Worm (Caenorhabditis elegans) whole organism, L3 larva: Measurements from ENCODE around the gene nlp-48.

Experiments
- R02D3.7 ChIP-seq: fragments of 150-350 bp; optimal IDR thresholded peaks from 2 replicates; lab custom pipeline; 2014; ENCODE audit warnings: missing biosample characterization, missing genetic modification characterization
- ZK546.5 ChIP-seq: sonication (generic microtip); optimal IDR thresholded peaks from 2 replicates; lab custom pipeline; 2017; ENCODE audit warnings: missing biosample characterization, missing genetic modification characterization
- aly-2 ChIP-seq: fragments of 150-350 bp; optimal IDR thresholded peaks from 2 replicates; lab custom pipeline; 2014; ENCODE audit warnings: missing biosample characterization, missing genetic modification characterization
- ama-1 ChIP-seq: fragments of 150-350 bp; optimal IDR thresholded peaks from 2 replicates; lab custom pipeline; 2018
- ceh-16 ChIP-seq: sonication (generic microtip); optimal IDR thresholded peaks from 2 replicates; lab custom pipeline; 2017; ENCODE audit warnings: missing biosample characterization, missing genetic modification characterization
- ceh-28 ChIP-seq: fragments of 150-350 bp; optimal IDR thresholded peaks from 2 replicates; lab custom pipeline; 2014; ENCODE audit warnings: missing biosample characterization, missing genetic modification reagents, missing genetic modification characterization
- ceh-82 ChIP-seq: fragments of 150-350 bp; optimal IDR thresholded peaks from 2 replicates; lab custom pipeline; 2014; ENCODE audit warnings: missing biosample characterization, missing genetic modification characterization
- daf-12 ChIP-seq: fragments of 150-350 bp; optimal IDR thresholded peaks from 2 replicates; lab custom pipeline; 2014; ENCODE audit warnings: missing biosample characterization, missing genetic modification reagents, missing genetic modification characterization
- egl-27 ChIP-seq: sonication (generic microtip); optimal IDR thresholded peaks from 4 replicates; lab custom pipeline; 2017; ENCODE audit warnings: missing biosample characterization, missing genetic modification reagents, missing genetic modification characterization
- egl-5 ChIP-seq: fragments of 150-350 bp; optimal IDR thresholded peaks from 2 replicates; lab custom pipeline; 2017; ENCODE audit warnings: missing biosample characterization, missing genetic modification reagents, missing genetic modification characterization, inconsistent platforms
- elt-1 ChIP-seq: fragments of 150-350 bp; optimal IDR thresholded peaks from 2 replicates; lab custom pipeline; 2014; ENCODE audit warnings: missing biosample characterization, missing genetic modification characterization
- elt-2 ChIP-seq: sonication (generic microtip); optimal IDR thresholded peaks from 2 replicates; lab custom pipeline; 2016; ENCODE audit warnings: missing genetic modification reagents, mild to moderate bottlenecking, missing genetic modification characterization, missing compliant biosample characterization
- elt-3 ChIP-seq, 3 experiments: fragments of 150-350 bp in 1 of 3; sonication (generic microtip) in 2 of 3; optimal IDR thresholded peaks; 2 replicates in 2 of 3; 4 replicates in 1 of 3; lab custom pipeline; 2014 to 2017; ENCODE audit warnings: missing biosample characterization in 3 of 3, missing genetic modification characterization in 3 of 3
- eor-1 ChIP-seq, 2 experiments: fragments of 150-350 bp; optimal IDR thresholded peaks; 2 replicates each; lab custom pipeline; 2014 to 2018; ENCODE audit warnings: missing biosample characterization in 2 of 2, missing genetic modification characterization in 2 of 2
- fkh-10 ChIP-seq: sonication (generic microtip); optimal IDR thresholded peaks from 2 replicates; lab custom pipeline; 2017; ENCODE audit warnings: missing biosample characterization, missing genetic modification reagents, missing genetic modification characterization
- fkh-2 ChIP-seq: fragments of 150-350 bp; optimal IDR thresholded peaks from 2 replicates; lab custom pipeline; 2014; ENCODE audit warnings: missing biosample characterization, missing genetic modification reagents, missing genetic modification characterization
- hmg-11 ChIP-seq: sonication (generic microtip); optimal IDR thresholded peaks from 2 replicates; lab custom pipeline; 2016; ENCODE audit warnings: missing genetic modification characterization, missing compliant biosample characterization
- jun-1 ChIP-seq: fragments of 150-350 bp; optimal IDR thresholded peaks from 2 replicates; lab custom pipeline; 2014; ENCODE audit warnings: missing biosample characterization, missing genetic modification reagents, missing genetic modification characterization
- lin-15B ChIP-seq: fragments of 150-350 bp; optimal IDR thresholded peaks from 2 replicates; lab custom pipeline; 2014; ENCODE audit warnings: missing biosample characterization, missing genetic modification characterization
- lin-39 ChIP-seq: fragments of 150-350 bp; optimal IDR thresholded peaks from 2 replicates; lab custom pipeline; 2018; ENCODE audit warnings: missing biosample characterization, missing genetic modification reagents, missing genetic modification characterization
- lsy-12 ChIP-seq: sonication (generic microtip); optimal IDR thresholded peaks from 2 replicates; lab custom pipeline; 2016; ENCODE audit warnings: mild to moderate bottlenecking, missing genetic modification characterization, missing compliant biosample characterization
- mdl-1 ChIP-seq: fragments of 150-350 bp; optimal IDR thresholded peaks from 2 replicates; lab custom pipeline; 2014; ENCODE audit warnings: missing biosample characterization, missing genetic modification characterization
- mml-1 ChIP-seq: fragments of 150-350 bp; sonication (generic microtip); optimal IDR thresholded peaks from 3 replicates; lab custom pipeline; 2014; ENCODE audit warnings: missing biosample characterization, missing genetic modification characterization
- nfya-1 ChIP-seq: sonication (generic microtip); optimal IDR thresholded peaks from 2 replicates; lab custom pipeline; 2017; ENCODE audit warnings: missing genetic modification characterization, mild to moderate bottlenecking, missing compliant biosample characterization, antibody characterized with exemption, moderate library complexity; ENCODE audit not compliant: insufficient read depth
- nhr-11 ChIP-seq: fragments of 150-350 bp; optimal IDR thresholded peaks from 2 replicates; lab custom pipeline; 2014; ENCODE audit warnings: missing biosample characterization, missing genetic modification characterization
- nhr-12 ChIP-seq: fragments of 150-350 bp; optimal IDR thresholded peaks from 2 replicates; lab custom pipeline; 2014; ENCODE audit warnings: missing biosample characterization, missing genetic modification characterization
- nhr-23 ChIP-seq: fragments of 150-350 bp; optimal IDR thresholded peaks from 2 replicates; lab custom pipeline; 2014; ENCODE audit warnings: missing biosample characterization, missing genetic modification reagents, missing genetic modification characterization
- nhr-237 ChIP-seq: fragments of 150-350 bp; optimal IDR thresholded peaks from 2 replicates; lab custom pipeline; 2014; ENCODE audit warnings: missing biosample characterization, missing genetic modification characterization
- nhr-25 ChIP-seq: sonication (generic microtip); optimal IDR thresholded peaks from 2 replicates; lab custom pipeline; 2017; ENCODE audit warnings: missing biosample characterization, missing genetic modification characterization
- nhr-28 ChIP-seq: fragments of 150-350 bp; optimal IDR thresholded peaks from 2 replicates; lab custom pipeline; 2014; ENCODE audit warnings: missing biosample characterization, missing genetic modification characterization
- nhr-67 ChIP-seq: fragments of 150-350 bp; optimal IDR thresholded peaks from 2 replicates; lab custom pipeline; 2014; ENCODE audit warnings: missing biosample characterization, missing genetic modification characterization
- nhr-76 ChIP-seq: fragments of 150-350 bp; sonication (generic microtip); optimal IDR thresholded peaks from 5 replicates; lab custom pipeline; 2014; ENCODE audit warnings: missing biosample characterization, missing genetic modification characterization
- nhr-77 ChIP-seq: fragments of 150-350 bp; optimal IDR thresholded peaks from 2 replicates; lab custom pipeline; 2014; ENCODE audit warnings: missing biosample characterization, missing genetic modification characterization
- pqm-1 ChIP-seq: fragments of 150-350 bp; optimal IDR thresholded peaks from 2 replicates; lab custom pipeline; 2017; ENCODE audit warnings: missing biosample characterization, missing genetic modification characterization, inconsistent platforms
- sea-2 ChIP-seq: fragments of 150-350 bp; sonication (generic microtip); optimal IDR thresholded peaks from 4 replicates; lab custom pipeline; 2014; ENCODE audit warnings: missing biosample characterization, missing genetic modification reagents, missing genetic modification characterization
- skn-1 ChIP-seq: fragments of 150-350 bp; optimal IDR thresholded peaks from 2 replicates; lab custom pipeline; 2014; ENCODE audit warnings: missing biosample characterization, missing genetic modification characterization
- snpc-4 ChIP-seq: fragments of 150-350 bp; optimal IDR thresholded peaks from 2 replicates; lab custom pipeline; 2014; ENCODE audit warnings: missing biosample characterization, missing genetic modification characterization
- tbx-2 ChIP-seq: sonication (generic microtip); optimal IDR thresholded peaks from 2 replicates; lab custom pipeline; 2016; ENCODE audit warnings: mild to moderate bottlenecking, missing genetic modification characterization, missing compliant biosample characterization
- unc-39 ChIP-seq: sonication (generic microtip); optimal IDR thresholded peaks from 4 replicates; lab custom pipeline; 2017; ENCODE audit warnings: missing biosample characterization, missing genetic modification characterization
- unc-62 ChIP-seq: fragments of 150-350 bp; sonication (generic microtip); optimal IDR thresholded peaks from 4 replicates; lab custom pipeline; 2014; ENCODE audit warnings: missing biosample characterization, missing genetic modification reagents, missing genetic modification characterization
- ztf-11 ChIP-seq: fragments of 150-350 bp; optimal IDR thresholded peaks from 2 replicates; lab custom pipeline; 2014; ENCODE audit warnings: missing biosample characterization, missing genetic modification characterization
- ztf-4 ChIP-seq: fragments of 150-350 bp; optimal IDR thresholded peaks from 2 replicates; lab custom pipeline; 2014; ENCODE audit warnings: missing biosample characterization, missing genetic modification characterization

Gene nlp-48

DNA sequence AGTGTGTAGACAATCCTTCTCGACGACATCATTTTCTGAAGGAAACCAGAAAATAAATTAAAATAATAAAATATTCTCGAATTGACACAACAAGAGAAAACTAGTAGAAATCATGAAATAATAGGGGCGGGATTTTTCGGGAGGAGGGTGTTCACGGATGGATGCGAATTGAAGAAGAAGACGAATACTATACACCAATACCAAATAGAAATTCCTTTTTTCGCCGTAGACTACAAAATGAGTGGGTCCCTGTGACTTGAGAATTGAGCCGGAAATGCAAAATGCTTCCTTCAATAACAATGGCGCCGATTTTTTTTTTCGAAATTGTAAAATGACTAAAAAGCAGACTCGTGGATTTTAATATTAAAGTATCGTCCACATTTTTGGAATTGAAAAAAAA, at the start of gene nlp-48:
Gene nlp-48 (minus strand): TSS at position 101 of the 400 bp plus-strand sequence.
- TF ChIP-seq lsy-12 (tag; lab: Kevin White, UChicago), result no peak
- TF ChIP-seq snpc-4 (tag; lab: Kevin White, UChicago), result no peak
- no peak for TF ChIP-seq hmg-11 (tag; lab: Kevin White, UChicago)
- TF ChIP-seq nhr-11 (tag; lab: Kevin White, UChicago), result no peak
- no peak for TF ChIP-seq nfya-1 (tag; lab: Kevin White, UChicago)
- TF ChIP-seq elt-3 (tag; optimal IDR thresholded peaks at IDR 0.05; lab: Kevin White, UChicago), result no peak
- no peak for TF ChIP-seq egl-5 (tag; lab: Kevin White, UChicago)
- no peak for TF ChIP-seq nhr-23 (tag; lab: Kevin White, UChicago)
- no peak for TF ChIP-seq ztf-4 (tag; lab: Kevin White, UChicago)
- no peak for TF ChIP-seq daf-12 (tag; lab: Kevin White, UChicago)
- no peak for TF ChIP-seq eor-1 (tag; optimal IDR thresholded peaks at IDR 0.05; lab: Kevin White, UChicago)
- no peak for TF ChIP-seq ztf-11 (tag; lab: Kevin White, UChicago)
- no peak for TF ChIP-seq nhr-237
- no peak for TF ChIP-seq ceh-28
- TF ChIP-seq nhr-77, result no peak
- no peak for TF ChIP-seq ZK546.5

ce11 chrIII:9449831-9450230, 48.9 kb upstream of the nlp-48 start, which contains the start of gene F54C8.6:
Gene F54C8.6, minus strand, starts transcription at chrIII:9449931.
- TF ChIP-seq snpc-4 (tag; lab: Kevin White, UChicago), result no peak
- TF ChIP-seq nhr-28 (tag; lab: Kevin White, UChicago), result no peak
- TF ChIP-seq nhr-23 (tag; lab: Kevin White, UChicago), result no peak
- no peak for TF ChIP-seq nhr-25 (tag; lab: Kevin White, UChicago)
- no peak for TF ChIP-seq unc-62 (GFP tag; lab: Kevin White, UChicago)
- TF ChIP-seq nhr-76 (tag; lab: Kevin White, UChicago), result no peak
- TF ChIP-seq fkh-10, result no peak
- no peak for TF ChIP-seq ztf-4 (tag; lab: Kevin White, UChicago)
- no peak for TF ChIP-seq egl-5 (tag; lab: Kevin White, UChicago)
- no peak for TF ChIP-seq ceh-82 (tag; lab: Kevin White, UChicago)
- no peak for TF ChIP-seq nfya-1 (tag; lab: Kevin White, UChicago)
- TF ChIP-seq skn-1 (tag; lab: Kevin White, UChicago), result no peak
- TF ChIP-seq, all 47 proteins: peak for 0

- peak; percentile 11 for TF ChIP-seq snpc-4 (tag; lab: Kevin White, UChicago)
These were observed 48.4 kb upstream of the nlp-48 start for ce11 chrIII:9449351-9449750.

- TF ChIP-seq elt-3 (tag; optimal IDR thresholded peaks at IDR 0.05; lab: Kevin White, UChicago) (no peak), egl-5 (tag; lab: Kevin White, UChicago) (peak; percentile 66), lsy-12 (tag; lab: Kevin White, UChicago) (peak; percentile 60), egl-27 (tag; lab: Kevin White, UChicago) (no peak), fkh-10 (peak; percentile 11), ama-1 (lab: Kevin White, UChicago) (peak; percentile 86), ceh-16 (no peak), R02D3.7 (tag; lab: Kevin White, UChicago) (peak; percentile 74), nhr-25 (tag; lab: Kevin White, UChicago) (peak; percentile 85), nhr-28 (tag; lab: Kevin White, UChicago) (no peak), pqm-1 (tag; lab: Kevin White, UChicago) (peak; percentile 40), nhr-11 (tag; lab: Kevin White, UChicago) (no peak), eor-1 (tag; optimal IDR thresholded peaks at IDR 0.05; lab: Kevin White, UChicago) (no peak), ceh-28 (peak; percentile 97), nhr-237 (no peak), lin-39 (tag; lab: Kevin White, UChicago) (peak; percentile 95), fkh-2 (tag; lab: Kevin White, UChicago) (no peak), unc-62 (GFP tag; lab: Kevin White, UChicago) (no peak), lin-15B (peak; percentile 93), ZK546.5 (no peak), sea-2 (GFP tag; lab: Kevin White, UChicago) (peak; percentile 83), tbx-2 (no peak), mml-1 (tag; lab: Kevin White, UChicago) (no peak), unc-39 (tag; lab: Kevin White, UChicago) (no peak), elt-2 (tag; lab: Kevin White, UChicago) (peak; percentile 48), jun-1 (tag; lab: Kevin White, UChicago) (peak; percentile 20), hmg-11 (tag; lab: Kevin White, UChicago) (peak; percentile 67), ceh-82 (tag; lab: Kevin White, UChicago) (peak; percentile 14), nhr-12 (tag; lab: Kevin White, UChicago) (no peak), nhr-76 (tag; lab: Kevin White, UChicago) (no peak), ztf-4 (tag; lab: Kevin White, UChicago) (no peak), skn-1 (tag; lab: Kevin White, UChicago) (peak; percentile 50), nhr-23 (tag; lab: Kevin White, UChicago) (peak; percentile 89), daf-12 (tag; lab: Kevin White, UChicago) (no peak), mdl-1 (tag; lab: Kevin White, UChicago) (no peak), elt-1 (tag; lab: Kevin White, UChicago) (peak; percentile 25), nhr-67 (tag; lab: Kevin White, UChicago) (no peak), aly-2 (tag; lab: Kevin White, UChicago) (no peak)
These were observed 42.6 kb upstream of the nlp-48 start, which contains the start of gene pir-2 for ce11 chrIII:9443417-9444027. Gene pir-2, minus strand, starts transcription at chrIII:9443634.
